Fruit fly (Drosophila melanogaster) whole organism, pupa: Measurements from ENCODE around the gene Cbp80.

ENCODE experiments used
- CG10348 ChIP-seq: fragments of 200-800 bp; sonication (Bioruptor generic); IDR thresholded peaks from 2 replicates; pipeline ENCODE4 v1.3.6; 2022; ENCODE audit warnings: missing biosample characterization, missing genetic modification characterization
- CG12605 ChIP-seq: fragments of 200-800 bp; sonication (Bioruptor generic); IDR thresholded peaks from 2 replicates; pipeline ENCODE4 v1.3.6; 2022; ENCODE audit warnings: missing biosample characterization, missing genetic modification characterization
- CG13204 ChIP-seq: fragments of 200-800 bp; sonication (Bioruptor generic); optimal IDR thresholded peaks from 2 replicates; lab custom pipeline; 2018; ENCODE audit warnings: missing biosample characterization, mild to moderate bottlenecking, missing genetic modification characterization, moderate library complexity
- CG14655 ChIP-seq: fragments of 200-800 bp; sonication (Bioruptor generic); optimal IDR thresholded peaks from 3 replicates; lab custom pipeline; 2017; ENCODE audit warnings: mild to moderate bottlenecking, missing biosample characterization, missing genetic modification reagents, missing genetic modification characterization
- CG15710 ChIP-seq: fragments of 200-800 bp; sonication (Bioruptor generic); optimal IDR thresholded peaks from 2 replicates; lab custom pipeline; 2018; ENCODE audit warnings: missing biosample characterization, mild to moderate bottlenecking, missing genetic modification characterization, moderate library complexity
- CG17806 ChIP-seq: fragments of 200-800 bp; sonication (Bioruptor generic); optimal IDR thresholded peaks from 2 replicates; lab custom pipeline; 2018; ENCODE audit warnings: missing biosample characterization, mild to moderate bottlenecking, missing genetic modification characterization, moderate library complexity
- CG32121 ChIP-seq: fragments of 200-800 bp; sonication (Bioruptor generic); IDR thresholded peaks from 2 replicates; pipeline ENCODE4 v1.3.6; 2022; ENCODE audit warnings: missing biosample characterization, missing genetic modification characterization
- CG34367 ChIP-seq: fragments of 200-800 bp; sonication (Bioruptor generic); optimal IDR thresholded peaks from 2 replicates; lab custom pipeline; 2018; ENCODE audit warnings: missing biosample characterization, mild to moderate bottlenecking, missing genetic modification characterization
- CG4496 ChIP-seq: fragments of 200-800 bp; sonication (Bioruptor generic); IDR thresholded peaks from 3 replicates; pipeline ENCODE4 v1.3.6; 2022; ENCODE audit warnings: missing biosample characterization, missing genetic modification characterization
- CG8159 ChIP-seq: fragments of 200-800 bp; sonication (Bioruptor generic); optimal IDR thresholded peaks from 3 replicates; lab custom pipeline; 2018; ENCODE audit warnings: missing biosample characterization, mild to moderate bottlenecking, missing genetic modification characterization, moderate library complexity
- CG8301 ChIP-seq: fragments of 200-800 bp; sonication (Bioruptor generic); optimal IDR thresholded peaks from 2 replicates; lab custom pipeline; 2018; ENCODE audit warnings: missing biosample characterization, mild to moderate bottlenecking, missing genetic modification characterization
- CG9948 ChIP-seq: fragments of 200-800 bp; sonication (Bioruptor generic); optimal IDR thresholded peaks from 2 replicates; lab custom pipeline; 2018; ENCODE audit warnings: missing biosample characterization, mild to moderate bottlenecking, missing genetic modification characterization, moderate library complexity
- D1 ChIP-seq: fragments of 200-800 bp; sonication (Bioruptor generic); optimal IDR thresholded peaks from 2 replicates; lab custom pipeline; 2018; ENCODE audit warnings: missing biosample characterization, mild to moderate bottlenecking, missing genetic modification characterization, moderate library complexity
- EcR ChIP-seq: fragments of 200-800 bp; sonication (Bioruptor generic); optimal IDR thresholded peaks from 3 replicates; lab custom pipeline; 2019; ENCODE audit warnings: missing biosample characterization, missing genetic modification characterization, mild to moderate bottlenecking, moderate library complexity, missing genetic modification reagents
- Ets98B ChIP-seq: fragments of 200-800 bp; sonication (Bioruptor generic); IDR thresholded peaks from 2 replicates; pipeline ENCODE4 v1.3.6; 2022; ENCODE audit warnings: missing biosample characterization, missing genetic modification characterization
- Pif1A ChIP-seq: fragments of 200-800 bp; sonication (Bioruptor generic); optimal IDR thresholded peaks from 3 replicates; lab custom pipeline; 2016; ENCODE audit warnings: missing biosample characterization, missing genetic modification characterization
- Pif1B ChIP-seq: fragments of 200-800 bp; sonication (Bioruptor generic); optimal IDR thresholded peaks from 3 replicates; lab custom pipeline; 2016; ENCODE audit warnings: missing biosample characterization, missing genetic modification characterization
- Snoo ChIP-seq: fragments of 200-800 bp; sonication (Bioruptor generic); optimal IDR thresholded peaks from 3 replicates; lab custom pipeline; 2017; ENCODE audit warnings: missing biosample characterization, mild to moderate bottlenecking, missing genetic modification characterization, inconsistent platforms
- fd96Ca ChIP-seq: fragments of 200-800 bp; sonication (Bioruptor generic); IDR thresholded peaks from 3 replicates; pipeline ENCODE4 v1.3.6; 2022; ENCODE audit warnings: missing biosample characterization, missing genetic modification characterization
- gl ChIP-seq: fragments of 200-800 bp; sonication (Bioruptor generic); optimal IDR thresholded peaks from 2 replicates; lab custom pipeline; 2018; ENCODE audit warnings: missing biosample characterization, mild to moderate bottlenecking, missing genetic modification characterization
- rn ChIP-seq: fragments of 200-800 bp; sonication (Bioruptor generic); IDR thresholded peaks from 2 replicates; pipeline ENCODE4 v1.3.6; 2022; ENCODE audit warnings: missing biosample characterization, missing genetic modification characterization

Cbp80 gene

dm6 chrX:4649751-4650150, at the start of gene Cbp80, which contains the start of gene Torsin:
Gene Cbp80, plus strand, starts transcription at chrX:4650015.
Gene Torsin, minus strand, starts transcription at chrX:4650032.
- TF ChIP-seq fd96Ca (GFP tag; lab: Robert Waterston, UW) (0 out of 3 replicates have a peak, but pooled peaks have one; percentile 23), CG8301 (no peak), CG10348 (GFP tag; lab: Robert Waterston, UW) (no peak), CG32121 (GFP tag; lab: Robert Waterston, UW) (0 out of 2 replicates have a peak, but pooled peaks have one; percentile 24)

DNA sequence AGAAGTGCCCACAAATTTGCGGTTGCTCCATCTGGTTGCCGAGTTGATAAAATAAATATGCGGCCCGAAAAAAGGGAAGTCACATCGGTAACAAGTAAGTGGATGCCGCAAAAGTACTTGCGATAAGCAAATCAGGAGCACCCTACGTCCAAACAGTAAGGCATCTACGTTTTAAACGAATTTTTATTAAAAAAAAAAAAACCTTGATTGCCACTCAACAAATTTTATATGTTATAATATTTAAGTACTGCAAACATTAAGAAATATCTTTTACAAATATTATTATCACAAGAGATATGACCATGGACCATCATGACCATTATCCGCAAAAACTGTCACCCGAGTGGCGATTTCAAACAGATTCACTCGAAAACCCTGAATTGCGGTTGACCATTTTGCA, 45.7 kb upstream of the Cbp80 start:
- TF ChIP-seq EcR (GFP tag; lab: Kevin White, UChicago) (no peak), CG8301 (no peak), CG14655 (GFP tag; lab: Kevin White, UChicago) (no peak), CG13204 (GFP tag; lab: Kevin White, UChicago) (no peak), CG9948 (no peak)

- no peak for TF ChIP-seq fd96Ca (GFP tag; lab: Robert Waterston, UW)
- no peak for TF ChIP-seq CG15710 (tag; lab: Kevin White, UChicago)
- no peak for TF ChIP-seq rn (GFP tag; lab: Robert Waterston, UW)
- no peak for TF ChIP-seq D1 (tag; lab: Kevin White, UChicago)
- no peak for TF ChIP-seq EcR (GFP tag; lab: Kevin White, UChicago)
- TF ChIP-seq gl (tag; lab: Kevin White, UChicago), result no peak
- no peak for TF ChIP-seq CG9948
These were observed 45.3 kb upstream of the Cbp80 start for dm6 chrX:4604553-4604952.

- TF ChIP-seq CG13204 (GFP tag; lab: Kevin White, UChicago) (no peak), CG9948 (no peak), CG14655 (GFP tag; lab: Kevin White, UChicago) (no peak), CG32121 (GFP tag; lab: Robert Waterston, UW) (no peak), rn (GFP tag; lab: Robert Waterston, UW) (no peak), Pif1A (GFP tag; lab: Kevin White, UChicago) (no peak), D1 (tag; lab: Kevin White, UChicago) (no peak), CG12605 (GFP tag; lab: Robert Waterston, UW) (no peak), CG8159 (tag; lab: Kevin White, UChicago) (no peak), fd96Ca (GFP tag; lab: Robert Waterston, UW) (no peak), EcR (GFP tag; lab: Kevin White, UChicago) (no peak), CG10348 (GFP tag; lab: Robert Waterston, UW) (no peak), CG17806 (tag; lab: Kevin White, UChicago) (no peak), Pif1B (no peak), CG8301 (no peak), Ets98B (GFP tag; lab: Robert Waterston, UW) (no peak)
These were observed 44.5 kb upstream of the Cbp80 start for dm6 chrX:4605313-4605712.

DNA sequence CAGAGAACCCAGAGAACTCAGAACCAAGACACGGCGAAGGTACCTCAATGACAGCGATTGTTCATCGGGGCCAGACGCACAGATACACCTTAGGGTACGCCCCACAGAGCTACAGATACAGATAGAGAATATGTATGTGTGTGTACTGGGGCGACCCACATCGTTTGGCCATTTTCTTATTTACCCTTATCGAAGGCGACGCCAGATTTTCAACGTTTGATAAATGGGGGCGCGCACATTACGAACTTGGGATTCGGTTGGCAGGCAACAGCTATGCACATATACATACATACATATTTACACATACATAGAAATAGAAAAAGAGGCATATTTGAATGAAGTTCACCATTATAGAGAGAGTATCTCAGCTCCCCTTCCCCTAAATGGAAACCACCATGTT, 43.4 kb upstream of the Cbp80 start:
- no peak for TF ChIP-seq Pif1B
- no peak for TF ChIP-seq gl (tag; lab: Kevin White, UChicago)
- no peak for TF ChIP-seq EcR (GFP tag; lab: Kevin White, UChicago)
- no peak for TF ChIP-seq CG4496 (GFP tag; lab: Robert Waterston, UW)
- TF ChIP-seq CG12605 (GFP tag; lab: Robert Waterston, UW), result no peak
- TF ChIP-seq CG9948, result no peak
- no peak for TF ChIP-seq Ets98B (GFP tag; lab: Robert Waterston, UW)
- TF ChIP-seq CG13204 (GFP tag; lab: Kevin White, UChicago), result no peak
- TF ChIP-seq CG8159 (tag; lab: Kevin White, UChicago), result no peak
- no peak for TF ChIP-seq fd96Ca (GFP tag; lab: Robert Waterston, UW)
- no peak for TF ChIP-seq CG17806 (tag; lab: Kevin White, UChicago)
- no peak for TF ChIP-seq rn (GFP tag; lab: Robert Waterston, UW)
- TF ChIP-seq CG10348 (GFP tag; lab: Robert Waterston, UW), result no peak
- no peak for TF ChIP-seq Pif1A (GFP tag; lab: Kevin White, UChicago)
- no peak for TF ChIP-seq CG8301
- no peak for TF ChIP-seq CG32121 (GFP tag; lab: Robert Waterston, UW)
- TF ChIP-seq CG14655 (GFP tag; lab: Kevin White, UChicago), result no peak
- TF ChIP-seq CG34367 (tag; lab: Kevin White, UChicago), result no peak

dm6 chrX:4609737-4610136, 40.1 kb upstream of the Cbp80 start:
- no peak for TF ChIP-seq Pif1A (GFP tag; lab: Kevin White, UChicago)
- TF ChIP-seq CG4496 (GFP tag; lab: Robert Waterston, UW), result no peak
- no peak for TF ChIP-seq CG14655 (GFP tag; lab: Kevin White, UChicago)
- TF ChIP-seq Pif1B, result no peak
- no peak for TF ChIP-seq EcR (GFP tag; lab: Kevin White, UChicago)
- no peak for TF ChIP-seq CG32121 (GFP tag; lab: Robert Waterston, UW)
- no peak for TF ChIP-seq CG10348 (GFP tag; lab: Robert Waterston, UW)
- no peak for TF ChIP-seq Snoo (tag; lab: Kevin White, UChicago)
- TF ChIP-seq CG17806 (tag; lab: Kevin White, UChicago), result no peak

DNA sequence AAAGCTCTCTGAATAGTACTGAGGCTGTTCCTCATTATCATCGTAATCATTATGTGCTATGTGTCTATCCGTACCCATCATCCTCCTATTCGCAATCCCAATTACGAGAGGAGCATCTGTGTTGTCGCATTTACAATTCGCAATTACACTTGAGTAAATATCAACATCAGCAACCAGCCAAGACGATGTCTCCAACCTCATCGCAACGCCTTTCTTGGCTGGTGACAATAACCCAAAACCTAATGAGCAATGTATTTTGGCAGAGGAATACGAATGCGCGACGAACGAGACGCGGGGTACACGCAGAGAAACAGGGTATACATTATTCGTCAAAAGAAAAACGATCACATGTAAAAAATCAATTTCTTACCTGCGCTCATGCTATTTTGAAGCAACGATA, 39.3 kb upstream of the Cbp80 start:
- TF ChIP-seq gl (tag; lab: Kevin White, UChicago) (no peak), Ets98B (GFP tag; lab: Robert Waterston, UW) (no peak), Pif1A (GFP tag; lab: Kevin White, UChicago) (no peak), D1 (tag; lab: Kevin White, UChicago) (no peak), Pif1B (no peak), CG15710 (tag; lab: Kevin White, UChicago) (no peak), CG10348 (GFP tag; lab: Robert Waterston, UW) (no peak), CG13204 (GFP tag; lab: Kevin White, UChicago) (no peak), CG9948 (no peak), rn (GFP tag; lab: Robert Waterston, UW) (no peak), CG34367 (tag; lab: Kevin White, UChicago) (no peak), CG14655 (GFP tag; lab: Kevin White, UChicago) (no peak), CG17806 (tag; lab: Kevin White, UChicago) (no peak)
